Worm (Caenorhabditis elegans) whole organism, L2 larva: ENCODE data around the gene srxa-7.

Experiments
- ZK546.5 ChIP-seq: sonication (generic microtip); optimal IDR thresholded peaks from 2 replicates; lab custom pipeline; 2017; ENCODE audit warnings: missing biosample characterization, missing genetic modification characterization
- ama-1 ChIP-seq: fragments of 150-350 bp; optimal IDR thresholded peaks from 2 replicates; lab custom pipeline; 2018; ENCODE audit warnings: inconsistent platforms
- elt-1 ChIP-seq: fragments of 150-350 bp; optimal IDR thresholded peaks from 2 replicates; lab custom pipeline; 2014; ENCODE audit warnings: missing biosample characterization, missing genetic modification characterization
- lin-11 ChIP-seq: fragments of 150-350 bp; sonication (generic microtip); optimal IDR thresholded peaks from 2 replicates; lab custom pipeline; 2014; ENCODE audit warnings: missing biosample characterization, missing genetic modification characterization, inconsistent platforms, mixed read lengths
- nhr-10 ChIP-seq: sonication (generic microtip); optimal IDR thresholded peaks from 2 replicates; lab custom pipeline; 2017; ENCODE audit warnings: missing biosample characterization, missing genetic modification characterization
- nhr-11 ChIP-seq: fragments of 150-350 bp; optimal IDR thresholded peaks from 2 replicates; lab custom pipeline; 2014; ENCODE audit warnings: missing biosample characterization, missing genetic modification characterization
- nhr-21 ChIP-seq: fragments of 150-350 bp; optimal IDR thresholded peaks from 2 replicates; lab custom pipeline; 2014; ENCODE audit warnings: missing biosample characterization, missing genetic modification characterization
- nhr-237 ChIP-seq: fragments of 150-350 bp; optimal IDR thresholded peaks from 2 replicates; lab custom pipeline; 2014; ENCODE audit warnings: missing biosample characterization, missing genetic modification characterization
- peb-1 ChIP-seq: fragments of 150-350 bp; optimal IDR thresholded peaks from 2 replicates; lab custom pipeline; 2014; ENCODE audit warnings: missing biosample characterization, missing genetic modification characterization
- snpc-4 ChIP-seq: fragments of 150-350 bp; optimal IDR thresholded peaks from 2 replicates; lab custom pipeline; 2014; ENCODE audit warnings: missing biosample characterization, missing genetic modification characterization
- unc-62 ChIP-seq: fragments of 150-350 bp; optimal IDR thresholded peaks from 2 replicates; lab custom pipeline; 2014; ENCODE audit warnings: missing biosample characterization, missing genetic modification reagents, missing genetic modification characterization
- zag-1 ChIP-seq: fragments of 150-350 bp; optimal IDR thresholded peaks from 2 replicates; lab custom pipeline; 2014; ENCODE audit warnings: missing biosample characterization, missing genetic modification characterization

ce11 chrV:16309523-16309922, 2.2 kb downstream of the srxa-7 start, which contains the start of gene oac-7:
- TF ChIP-seq elt-1 (tag; lab: Kevin White, UChicago) (no peak), nhr-11 (tag; lab: Kevin White, UChicago) (no peak), zag-1 (tag; lab: Kevin White, UChicago) (no peak), nhr-10 (tag; lab: Kevin White, UChicago) (no peak), lin-11 (tag; lab: Kevin White, UChicago) (no peak), ama-1 (lab: Kevin White, UChicago) (no peak), nhr-21 (tag; lab: Kevin White, UChicago) (no peak), peb-1 (tag; lab: Kevin White, UChicago) (no peak), snpc-4 (tag; lab: Kevin White, UChicago) (no peak), unc-62 (no peak), nhr-237 (tag; lab: Kevin White, UChicago) (no peak), ZK546.5 (tag; lab: Kevin White, UChicago) (no peak)
